Worm (Caenorhabditis elegans): ENCODE data around the gene F53F4.4.

ce11 chrV:13636411-13636810 lies 43.2 kb downstream of the F53F4.4 start:
- no peak for TF ChIP-seq med-1 (GFP tag; optimal IDR thresholded peaks at IDR 0.05; ENCODE audit: insufficient read depth)
- TF ChIP-seq ztf-23 (GFP tag; IDR thresholded peaks at IDR 0.05), result no peak
- no peak for TF ChIP-seq flt-1 (GFP tag; IDR thresholded peaks at IDR 0.05)
- TF ChIP-seq T22C8.4 (GFP tag; IDR thresholded peaks at IDR 0.05), result no peak
- TF ChIP-seq cog-1 (tag; optimal IDR thresholded peaks at IDR 0.05), result no peak
- TF ChIP-seq klf-2 (GFP tag; conservative IDR thresholded peaks at IDR 0.05), result no peak
- no peak for TF ChIP-seq ztf-29 (GFP tag; IDR thresholded peaks at IDR 0.05)

Measured in whole organism, midembryonic.